Fruit fly (Drosophila melanogaster) whole organism, embryonic: ENCODE data around the gene ebd1.
A peak's percentile ranks its signal among the peaks of the same experiment; 100 is the strongest.

Source experiments
- Adf1 ChIP-seq: fragments of 200-800 bp; sonication (Bioruptor generic); IDR thresholded peaks from 2 replicates; pipeline ENCODE4 v1.3.6; 2022; ENCODE audit warnings: missing biosample characterization, missing genetic modification characterization
- Atf-2 ChIP-seq: fragments of 200-800 bp; sonication (Bioruptor generic); optimal IDR thresholded peaks from 2 replicates; lab custom pipeline; 2016; ENCODE audit warnings: missing biosample characterization, missing genetic modification characterization
- Bgb ChIP-seq: fragments of 200-800 bp; sonication (Bioruptor generic); IDR thresholded peaks from 2 replicates; pipeline ENCODE4 v1.3.6; 2022; ENCODE audit warnings: missing biosample characterization, missing genetic modification characterization; ENCODE audit not compliant: partially characterized antibody
- CG1024 ChIP-seq: fragments of 200-800 bp; sonication (Bioruptor generic); IDR thresholded peaks from 2 replicates; pipeline ENCODE4 v1.3.6; 2022; ENCODE audit warnings: missing biosample characterization, missing genetic modification characterization
- CG10366 ChIP-seq: fragments of 200-800 bp; sonication (Bioruptor generic); IDR thresholded peaks from 2 replicates; pipeline ENCODE4 v1.3.6; 2022; ENCODE audit warnings: missing biosample characterization, missing genetic modification characterization
- CG11504 ChIP-seq: fragments of 200-800 bp; sonication (Bioruptor generic); optimal IDR thresholded peaks from 3 replicates; lab custom pipeline; 2019; ENCODE audit warnings: missing biosample characterization, mild to moderate bottlenecking, missing genetic modification characterization, moderate library complexity
- CG12219 ChIP-seq: fragments of 200-800 bp; sonication (Bioruptor generic); optimal IDR thresholded peaks from 3 replicates; lab custom pipeline; 2018; ENCODE audit warnings: missing biosample characterization, mild to moderate bottlenecking, missing genetic modification characterization
- CG1233 ChIP-seq: fragments of 200-800 bp; sonication (Bioruptor generic); optimal IDR thresholded peaks from 4 replicates; lab custom pipeline; 2018; ENCODE audit warnings: missing biosample characterization, mild to moderate bottlenecking, missing genetic modification characterization
- CG12769 ChIP-seq: fragments of 200-800 bp; sonication (Bioruptor generic); optimal IDR thresholded peaks from 2 replicates; lab custom pipeline; 2019; ENCODE audit warnings: missing biosample characterization, mild to moderate bottlenecking, missing genetic modification characterization, moderate library complexity
- CG13424 ChIP-seq: fragments of 200-800 bp; sonication (Bioruptor generic); optimal IDR thresholded peaks from 2 replicates; lab custom pipeline; 2019; ENCODE audit warnings: missing biosample characterization, mild to moderate bottlenecking, missing genetic modification characterization, moderate library complexity
- CG13624 ChIP-seq: fragments of 200-800 bp; sonication (Bioruptor generic); optimal IDR thresholded peaks from 2 replicates; lab custom pipeline; 2016; ENCODE audit warnings: missing biosample characterization, missing genetic modification characterization
- CG13775 ChIP-seq: fragments of 200-800 bp; sonication (Bioruptor generic); optimal IDR thresholded peaks from 3 replicates; lab custom pipeline; 2017; ENCODE audit warnings: missing biosample characterization, mild to moderate bottlenecking, missing genetic modification characterization
- CG14667 ChIP-seq: fragments of 200-800 bp; sonication (Bioruptor generic); IDR thresholded peaks from 2 replicates; pipeline ENCODE4 v1.3.6; 2022; ENCODE audit warnings: missing biosample characterization, missing genetic modification characterization
- CG14860 ChIP-seq: fragments of 200-800 bp; sonication (Bioruptor generic); IDR thresholded peaks from 3 replicates; pipeline ENCODE4 v1.3.6; 2022; ENCODE audit warnings: missing biosample characterization, missing genetic modification characterization; ENCODE audit not compliant: partially characterized antibody
- CG15011 ChIP-seq: fragments of 200-800 bp; sonication (Bioruptor generic); optimal IDR thresholded peaks from 3 replicates; lab custom pipeline; 2018; ENCODE audit warnings: missing biosample characterization, mild to moderate bottlenecking, missing genetic modification characterization
- CG15269 ChIP-seq: fragments of 200-800 bp; sonication (Bioruptor generic); optimal IDR thresholded peaks from 2 replicates; lab custom pipeline; 2018; ENCODE audit warnings: missing biosample characterization, mild to moderate bottlenecking, missing genetic modification characterization, moderate library complexity
- CG1529 ChIP-seq: fragments of 200-800 bp; sonication (Bioruptor generic); optimal IDR thresholded peaks from 3 replicates; lab custom pipeline; 2018; ENCODE audit warnings: missing biosample characterization, missing genetic modification characterization
- CG17912 ChIP-seq: fragments of 200-800 bp; sonication (Bioruptor generic); optimal IDR thresholded peaks from 2 replicates; lab custom pipeline; 2018; ENCODE audit warnings: missing biosample characterization, mild to moderate bottlenecking, missing genetic modification characterization
- CG1832 ChIP-seq: fragments of 200-800 bp; sonication (Bioruptor generic); optimal IDR thresholded peaks from 2 replicates; lab custom pipeline; 2017; ENCODE audit warnings: missing biosample characterization, mild to moderate bottlenecking, missing genetic modification characterization, inconsistent platforms
- CG31441 ChIP-seq: fragments of 200-800 bp; sonication (Bioruptor generic); IDR thresholded peaks from 2 replicates; pipeline ENCODE4 v1.3.6; 2022; ENCODE audit warnings: missing biosample characterization, missing genetic modification characterization
- CG3407 ChIP-seq: fragments of 200-800 bp; sonication (Bioruptor generic); optimal IDR thresholded peaks from 2 replicates; lab custom pipeline; 2018; ENCODE audit warnings: missing biosample characterization, mild to moderate bottlenecking, missing genetic modification characterization
- CG34422 ChIP-seq: fragments of 200-800 bp; sonication (Bioruptor generic); IDR thresholded peaks from 3 replicates; pipeline ENCODE4 v1.3.6; 2022; ENCODE audit warnings: missing biosample characterization, missing genetic modification characterization
- CG4404 ChIP-seq: fragments of 200-800 bp; sonication (Bioruptor generic); IDR thresholded peaks from 2 replicates; pipeline ENCODE4 v1.3.6; 2022; ENCODE audit warnings: missing biosample characterization, missing genetic modification characterization
- CG8388 ChIP-seq: fragments of 200-800 bp; sonication (Bioruptor generic); optimal IDR thresholded peaks from 2 replicates; lab custom pipeline; 2019; ENCODE audit warnings: missing biosample characterization, mild to moderate bottlenecking, missing genetic modification characterization, moderate library complexity
- CG9727 ChIP-seq: fragments of 200-800 bp; sonication (Bioruptor generic); optimal IDR thresholded peaks from 3 replicates; lab custom pipeline; 2017; ENCODE audit warnings: missing biosample characterization, mild to moderate bottlenecking, missing genetic modification characterization
- Chrac-16 ChIP-seq: fragments of 200-800 bp; sonication (Bioruptor generic); optimal IDR thresholded peaks from 3 replicates; lab custom pipeline; 2016; ENCODE audit warnings: missing biosample characterization, missing genetic modification characterization
- Dip2 ChIP-seq: fragments of 200-800 bp; sonication (Bioruptor generic); IDR thresholded peaks from 2 replicates; pipeline ENCODE4 v1.3.6; 2022; ENCODE audit warnings: missing biosample characterization, missing genetic modification characterization
- Hmr ChIP-seq: fragments of 200-800 bp; sonication (Bioruptor generic); optimal IDR thresholded peaks from 3 replicates; lab custom pipeline; 2017; ENCODE audit warnings: mild to moderate bottlenecking, missing biosample characterization, missing genetic modification reagents, missing genetic modification characterization
- Kr ChIP-seq: fragments of 200-800 bp; sonication (Bioruptor generic); optimal IDR thresholded peaks from 2 replicates; lab custom pipeline; 2017; ENCODE audit warnings: missing biosample characterization, mild to moderate bottlenecking, missing genetic modification characterization
- Meics ChIP-seq: fragments of 200-800 bp; sonication (Bioruptor generic); optimal IDR thresholded peaks from 2 replicates; lab custom pipeline; 2017; ENCODE audit warnings: missing biosample characterization, mild to moderate bottlenecking, missing genetic modification characterization
- NC2β ChIP-seq: fragments of 200-800 bp; sonication (Bioruptor generic); optimal IDR thresholded peaks from 2 replicates; lab custom pipeline; 2016; ENCODE audit warnings: missing biosample characterization, missing genetic modification characterization
- Sox102F ChIP-seq: fragments of 200-800 bp; sonication (Bioruptor generic); optimal IDR thresholded peaks from 2 replicates; lab custom pipeline; 2018; ENCODE audit warnings: missing biosample characterization, mild to moderate bottlenecking, missing genetic modification characterization, moderate library complexity
- Xrp1 ChIP-seq: fragments of 200-800 bp; sonication (Bioruptor generic); IDR thresholded peaks from 2 replicates; pipeline ENCODE4 v1.3.6; 2022; ENCODE audit warnings: missing biosample characterization, missing genetic modification characterization
- YL-1 ChIP-seq: fragments of 200-800 bp; sonication (Bioruptor generic); optimal IDR thresholded peaks from 3 replicates; lab custom pipeline; 2017; ENCODE audit warnings: missing biosample characterization, mild to moderate bottlenecking, missing genetic modification characterization
- bcd ChIP-seq: fragments of 200-800 bp; sonication (Bioruptor generic); optimal IDR thresholded peaks from 2 replicates; lab custom pipeline; 2017; ENCODE audit warnings: missing biosample characterization, mild to moderate bottlenecking, missing genetic modification characterization
- chn ChIP-seq: fragments of 200-800 bp; sonication (Bioruptor generic); optimal IDR thresholded peaks from 2 replicates; lab custom pipeline; 2016; ENCODE audit warnings: missing biosample characterization, missing genetic modification characterization
- ci ChIP-seq: fragments of 200-800 bp; sonication (Bioruptor generic); IDR thresholded peaks from 3 replicates; pipeline ENCODE4 v1.3.6; 2022; ENCODE audit warnings: missing biosample characterization, missing genetic modification characterization
- corto ChIP-seq: fragments of 200-800 bp; sonication (Bioruptor generic); optimal IDR thresholded peaks from 2 replicates; lab custom pipeline; 2016; ENCODE audit warnings: missing biosample characterization, mild to moderate bottlenecking, missing genetic modification characterization, moderate library complexity
- eve ChIP-seq, 2 experiments: fragments of >200 bp; optimal IDR thresholded peaks; 2 replicates each; lab custom pipeline; 2017; ENCODE audit warnings: missing biosample characterization in 2 of 2, missing genetic modification characterization in 2 of 2
- fd96Cb ChIP-seq: fragments of 200-800 bp; sonication (Bioruptor generic); optimal IDR thresholded peaks from 2 replicates; lab custom pipeline; 2018; ENCODE audit warnings: missing biosample characterization, mild to moderate bottlenecking, missing genetic modification characterization, moderate library complexity
- grn ChIP-seq: fragments of 200-800 bp; sonication (Bioruptor generic); optimal IDR thresholded peaks from 3 replicates; lab custom pipeline; 2017; ENCODE audit warnings: missing biosample characterization, missing genetic modification characterization
- jumu ChIP-seq: fragments of 200-800 bp; sonication (Bioruptor generic); optimal IDR thresholded peaks from 3 replicates; lab custom pipeline; 2016; ENCODE audit warnings: missing biosample characterization, missing genetic modification characterization
- nau ChIP-seq: fragments of 200-800 bp; sonication (Bioruptor generic); optimal IDR thresholded peaks from 3 replicates; lab custom pipeline; 2017; ENCODE audit warnings: missing biosample characterization, mild to moderate bottlenecking, missing genetic modification characterization, missing genetic modification reagents
- phol ChIP-seq: fragments of 200-800 bp; sonication (Bioruptor generic); optimal IDR thresholded peaks from 3 replicates; lab custom pipeline; 2018; ENCODE audit warnings: missing biosample characterization, mild to moderate bottlenecking, missing genetic modification characterization, moderate library complexity
- prd ChIP-seq, 3 experiments: fragments of >200 bp in 2 of 3; fragments of 200-800 bp in 1 of 3; sonication (Bioruptor generic) in 1 of 3; optimal IDR thresholded peaks in 2 of 3; IDR thresholded peaks in 1 of 3; 2 replicates in 2 of 3; 3 replicates in 1 of 3; pipeline versions ENCODE4 v1.3.6 to Lab custom; 2017 to 2022; ENCODE audit warnings: missing biosample characterization in 1 of 3, missing genetic modification characterization in 1 of 3
- repo ChIP-seq: fragments of 200-800 bp; sonication (Bioruptor generic); optimal IDR thresholded peaks from 2 replicates; lab custom pipeline; 2016; ENCODE audit warnings: missing biosample characterization, missing genetic modification characterization
- sr ChIP-seq: fragments of 200-800 bp; sonication (Bioruptor generic); IDR thresholded peaks from 3 replicates; pipeline ENCODE4 v1.3.6; 2022; ENCODE audit warnings: missing biosample characterization, missing genetic modification characterization
- tgo ChIP-seq: fragments of 200-800 bp; sonication (Bioruptor generic); IDR thresholded peaks from 3 replicates; pipeline ENCODE4 v1.3.6; 2022; ENCODE audit warnings: missing biosample characterization, missing genetic modification characterization
- tx ChIP-seq: fragments of 200-800 bp; sonication (Bioruptor generic); optimal IDR thresholded peaks from 2 replicates; lab custom pipeline; 2016; ENCODE audit warnings: missing biosample characterization, missing genetic modification characterization
- vvl ChIP-seq: fragments of 200-800 bp; sonication (Bioruptor generic); IDR thresholded peaks from 2 replicates; pipeline ENCODE4 v1.3.6; 2022; ENCODE audit warnings: missing biosample characterization, missing genetic modification characterization

Gene ebd1

DNA sequence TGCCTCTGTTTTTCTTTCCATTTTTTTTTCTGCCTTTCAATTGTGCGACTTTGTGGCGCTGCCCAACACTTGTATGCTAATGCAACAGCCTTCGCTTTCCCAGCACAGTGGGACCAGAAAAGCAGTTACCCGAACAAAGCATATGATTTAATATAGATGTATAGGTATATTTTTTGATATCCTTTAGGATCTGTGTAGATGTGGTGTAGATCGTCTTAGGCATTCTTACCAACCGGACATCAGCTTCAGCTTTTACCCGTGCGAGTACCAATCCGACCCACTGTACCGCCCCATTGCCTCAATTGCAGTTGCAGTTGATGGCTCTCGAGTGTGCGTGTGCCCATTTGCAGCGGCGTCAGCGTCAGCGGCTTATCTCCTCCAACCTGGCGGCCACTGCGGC, 48.9 kb downstream of the ebd1 start (continued):
- no peak for TF ChIP-seq Kr (GFP tag; lab: Kevin White, UChicago)
- no peak for TF ChIP-seq corto (GFP tag; lab: Kevin White, UChicago)
- TF ChIP-seq NC2β (GFP tag; lab: Kevin White, UChicago): peak; percentile 64
- peak; percentile 54 for TF ChIP-seq CG1529 (GFP tag; lab: Kevin White, UChicago)
- no peak for TF ChIP-seq CG15011 (GFP tag; lab: Kevin White, UChicago)
- peak; percentile 72 for TF ChIP-seq CG31441
- no peak for TF ChIP-seq prd (optimal IDR thresholded peaks at IDR 0.05; lab: Kevin White, UChicago)
- peak; percentile 80; the same call in 2 of the 3 replicates for TF ChIP-seq prd (GFP tag; IDR thresholded peaks at IDR 0.05; lab: Robert Waterston, UW)
- peak; percentile 29 for TF ChIP-seq bcd
- no peak for TF ChIP-seq CG13624 (GFP tag; lab: Kevin White, UChicago)
- peak; percentile 29 for TF ChIP-seq Atf-2 (GFP tag; lab: Kevin White, UChicago)
- TF ChIP-seq tx (GFP tag; lab: Kevin White, UChicago): peak; percentile 12
- TF ChIP-seq Bgb (GFP tag; lab: Robert Waterston, UW): no peak
- TF ChIP-seq nau (GFP tag; lab: Kevin White, UChicago): peak; percentile 57
- TF ChIP-seq CG4404: peak; percentile 63
- peak; percentile 81; the same call in 2 of the 3 replicates for TF ChIP-seq ci (GFP tag; lab: Robert Waterston, UW)
- TF ChIP-seq chn (GFP tag; lab: Kevin White, UChicago): peak; percentile 57
- peak; percentile 15 for TF ChIP-seq Meics (GFP tag; lab: Kevin White, UChicago)
- TF ChIP-seq CG12219 (GFP tag; lab: Kevin White, UChicago): peak; percentile 57
- TF ChIP-seq eve (GFP tag; optimal IDR thresholded peaks at IDR 0.05; lab: Kevin White, UChicago): peak in 1 of 2 experiments; percentile 64
- peak; percentile 74 for TF ChIP-seq fd96Cb (tag; lab: Kevin White, UChicago)
- TF ChIP-seq CG1233 (GFP tag; lab: Kevin White, UChicago): peak; percentile 31
- TF ChIP-seq CG1832: no peak
- peak; percentile 72 for TF ChIP-seq CG10366 (GFP tag; lab: Robert Waterston, UW)
- peak; percentile 34 for TF ChIP-seq CG13775 (GFP tag; lab: Kevin White, UChicago)
- TF ChIP-seq CG14860 (GFP tag; lab: Robert Waterston, UW): 0 out of 3 replicates have a peak, but pooled peaks have one; percentile 27
- peak; percentile 60 for TF ChIP-seq CG3407 (GFP tag; lab: Kevin White, UChicago)
- TF ChIP-seq Xrp1 (GFP tag; lab: Robert Waterston, UW): peak; percentile 88
- TF ChIP-seq CG12769 (tag; lab: Kevin White, UChicago): peak; percentile 53
- TF ChIP-seq Adf1 (GFP tag; lab: Robert Waterston, UW): no peak
- peak; percentile 38 for TF ChIP-seq CG15269
- peak; percentile 64 for TF ChIP-seq tgo
- peak; percentile 31 for TF ChIP-seq jumu
- TF ChIP-seq CG34422: peak; percentile 71; the same call in 2 of the 3 replicates
- no peak for TF ChIP-seq CG17912 (GFP tag; lab: Kevin White, UChicago)
- TF ChIP-seq Chrac-16: peak; percentile 51
- no peak for TF ChIP-seq grn (GFP tag; lab: Kevin White, UChicago)
- TF ChIP-seq CG8388 (GFP tag; lab: Kevin White, UChicago): peak; percentile 84
- TF ChIP-seq vvl (GFP tag; lab: Robert Waterston, UW): peak; percentile 82
- TF ChIP-seq CG13424 (tag; lab: Kevin White, UChicago): peak; percentile 42
- TF ChIP-seq CG14667 (GFP tag; lab: Robert Waterston, UW): peak; percentile 69
- peak; percentile 46; the same call in 1 of the 2 replicates for TF ChIP-seq CG1024 (GFP tag; lab: Robert Waterston, UW)
- peak; percentile 85 for TF ChIP-seq Sox102F (GFP tag; lab: Kevin White, UChicago)
- TF ChIP-seq Hmr (GFP tag; lab: Kevin White, UChicago): no peak
- TF ChIP-seq sr (GFP tag; lab: Robert Waterston, UW): no peak
- TF ChIP-seq YL-1 (GFP tag; lab: Kevin White, UChicago): no peak
- TF ChIP-seq CG11504 (tag; lab: Kevin White, UChicago): peak; percentile 75
- no peak for TF ChIP-seq Dip2 (GFP tag; lab: Robert Waterston, UW)
- peak; percentile 79 for TF ChIP-seq phol (tag; lab: Kevin White, UChicago)
- peak; percentile 47 for TF ChIP-seq CG9727 (GFP tag; lab: Kevin White, UChicago)
- TF ChIP-seq repo (GFP tag; lab: Kevin White, UChicago): no peak
